Worm (Caenorhabditis elegans) whole organism, young adult: ENCODE measurements around the gene gpa-4.

Source experiments
- C17E4.6 ChIP-seq: fragments of 200-800 bp; sonication (Bioruptor generic); IDR thresholded peaks from 2 replicates; pipeline ENCODE4 v1.3.6; 2022; ENCODE audit warnings: missing genetic modification reagents, missing genetic modification characterization, missing compliant biosample characterization
- D2030.7 ChIP-seq: fragments of 200-800 bp; sonication (Bioruptor generic); IDR thresholded peaks from 2 replicates; pipeline ENCODE4 v1.3.6; 2022; ENCODE audit warnings: missing genetic modification reagents, missing genetic modification characterization, missing compliant biosample characterization
- F23B12.7 ChIP-seq: sonication (generic microtip); optimal IDR thresholded peaks from 2 replicates; lab custom pipeline; 2017; ENCODE audit warnings: missing genetic modification characterization, mild to moderate bottlenecking, missing compliant biosample characterization, antibody characterized with exemption, moderate library complexity; ENCODE audit not compliant: insufficient read depth
- F33H1.4 ChIP-seq: fragments of 200-800 bp; sonication (Bioruptor generic); IDR thresholded peaks from 2 replicates; pipeline ENCODE4 v1.3.6; 2022; ENCODE audit warnings: missing genetic modification reagents, missing genetic modification characterization, missing compliant biosample characterization
- F49E8.2 ChIP-seq: sonication (generic microtip); optimal IDR thresholded peaks from 3 replicates; lab custom pipeline; 2017; ENCODE audit warnings: missing genetic modification characterization, mild to moderate bottlenecking, missing compliant biosample characterization, antibody characterized with exemption, moderate library complexity; ENCODE audit not compliant: insufficient read depth
- F57A8.1 ChIP-seq: fragments of 200-800 bp; sonication (Bioruptor generic); optimal IDR thresholded peaks from 2 replicates; lab custom pipeline; 2018; ENCODE audit warnings: mild to moderate bottlenecking, missing genetic modification characterization, moderate library complexity, missing compliant biosample characterization
- T07F8.4 ChIP-seq: sonication (generic microtip); optimal IDR thresholded peaks from 2 replicates; lab custom pipeline; 2016; ENCODE audit warnings: mild to moderate bottlenecking, missing genetic modification characterization, moderate library complexity, missing compliant biosample characterization
- Y53G8AR.9 ChIP-seq: fragments of 200-800 bp; sonication (Bioruptor generic); conservative IDR thresholded peaks from 2 replicates; pipeline ENCODE4 v1.3.6; 2022; ENCODE audit warnings: missing genetic modification reagents, missing genetic modification characterization, missing compliant biosample characterization
- Y95B8A.8 ChIP-seq: fragments of 200-800 bp; sonication (Bioruptor generic); IDR thresholded peaks from 2 replicates; pipeline ENCODE4 v1.3.6; 2022; ENCODE audit warnings: missing genetic modification reagents, missing genetic modification characterization, missing compliant biosample characterization
- aptf-3 ChIP-seq: fragments of 200-800 bp; sonication (Bioruptor generic); IDR thresholded peaks from 2 replicates; pipeline ENCODE4 v1.3.6; 2022; ENCODE audit warnings: missing genetic modification characterization, missing compliant biosample characterization
- athp-1 ChIP-seq: sonication (generic microtip); optimal IDR thresholded peaks from 2 replicates; lab custom pipeline; 2017; ENCODE audit warnings: mild to moderate bottlenecking, missing genetic modification characterization, missing compliant biosample characterization
- attf-5 ChIP-seq: fragments of 200-800 bp; sonication (Bioruptor generic); optimal IDR thresholded peaks from 2 replicates; lab custom pipeline; 2018; ENCODE audit warnings: mild to moderate bottlenecking, missing genetic modification characterization, missing compliant biosample characterization
- bed-1 ChIP-seq: fragments of 200-800 bp; sonication (Bioruptor generic); IDR thresholded peaks from 2 replicates; pipeline ENCODE4 v1.3.6; 2022; ENCODE audit warnings: missing genetic modification reagents, missing genetic modification characterization, missing compliant biosample characterization
- bed-2 ChIP-seq: fragments of 200-800 bp; sonication (Bioruptor generic); IDR thresholded peaks from 2 replicates; pipeline ENCODE4 v1.3.6; 2022; ENCODE audit warnings: missing genetic modification reagents, missing genetic modification characterization, missing compliant biosample characterization
- ccch-3 ChIP-seq: fragments of 200-800 bp; sonication (Bioruptor generic); optimal IDR thresholded peaks from 2 replicates; lab custom pipeline; 2018; ENCODE audit warnings: mild to moderate bottlenecking, missing genetic modification characterization, missing compliant biosample characterization
- cebp-1 ChIP-seq, 2 experiments: fragments of 200-800 bp in 1 of 2; sonication (Bioruptor generic) in 1 of 2; sonication (generic microtip) in 1 of 2; IDR thresholded peaks in 1 of 2; optimal IDR thresholded peaks in 1 of 2; 2 replicates each; pipeline versions ENCODE4 v1.3.6 to Lab custom; 2017 to 2022; ENCODE audit warnings: missing compliant biosample characterization in 2 of 2, missing genetic modification characterization in 2 of 2, mild to moderate bottlenecking in 1 of 2, missing genetic modification reagents in 1 of 2, moderate library complexity in 1 of 2
- ceh-100 ChIP-seq: fragments of 200-800 bp; sonication (Bioruptor generic); IDR thresholded peaks from 2 replicates; pipeline ENCODE4 v1.3.6; 2022; ENCODE audit warnings: missing genetic modification reagents, missing genetic modification characterization, missing compliant biosample characterization
- ceh-27 ChIP-seq: fragments of 200-800 bp; sonication (Bioruptor generic); optimal IDR thresholded peaks from 2 replicates; lab custom pipeline; 2018; ENCODE audit warnings: mild to moderate bottlenecking, missing genetic modification characterization, moderate library complexity, missing compliant biosample characterization
- ceh-58 ChIP-seq: fragments of 200-800 bp; sonication (Bioruptor generic); IDR thresholded peaks from 2 replicates; pipeline ENCODE4 v1.3.6; 2022; ENCODE audit warnings: missing genetic modification characterization, missing compliant biosample characterization
- dox-1 ChIP-seq: fragments of 200-800 bp; sonication (Bioruptor generic); IDR thresholded peaks from 2 replicates; pipeline ENCODE4 v1.3.6; 2022; ENCODE audit warnings: missing genetic modification reagents, missing genetic modification characterization, missing compliant biosample characterization
- dpff-1 ChIP-seq: sonication (generic microtip); optimal IDR thresholded peaks from 2 replicates; lab custom pipeline; 2017; ENCODE audit warnings: mild to moderate bottlenecking, missing genetic modification characterization, missing compliant biosample characterization
- efl-1 ChIP-seq: fragments of 150-350 bp; optimal IDR thresholded peaks from 2 replicates; lab custom pipeline; 2014; ENCODE audit warnings: missing biosample characterization, missing genetic modification reagents, missing genetic modification characterization
- him-1 ChIP-seq: sonication (generic microtip); optimal IDR thresholded peaks from 2 replicates; lab custom pipeline; 2016; ENCODE audit warnings: missing genotype, missing genetic modification reagents, missing genetic modification characterization, missing compliant biosample characterization
- hlh-26 ChIP-seq: fragments of 200-800 bp; sonication (Bioruptor generic); conservative IDR thresholded peaks from 2 replicates; pipeline ENCODE4 v1.3.6; 2022; ENCODE audit warnings: missing genetic modification reagents, missing genetic modification characterization, missing compliant biosample characterization
- let-607 ChIP-seq, 2 experiments: fragments of 200-800 bp in 1 of 2; sonication (Bioruptor generic) in 1 of 2; sonication (generic microtip) in 1 of 2; optimal IDR thresholded peaks; 2 replicates each; lab custom pipeline; 2016 to 2018; ENCODE audit warnings: mild to moderate bottlenecking in 2 of 2, missing compliant biosample characterization in 2 of 2, missing genetic modification characterization in 2 of 2, moderate library complexity in 2 of 2, missing genotype in 1 of 2
- lin-35 ChIP-seq, 3 experiments: fragments of 150-350 bp in 2 of 3; sonication (generic microtip) in 1 of 3; optimal IDR thresholded peaks; 2 replicates each; lab custom pipeline; 2014 to 2018; ENCODE audit warnings: missing biosample characterization in 3 of 3, missing genetic modification characterization in 3 of 3, missing genetic modification reagents in 3 of 3
- lin-40 ChIP-seq: sonication (generic microtip); optimal IDR thresholded peaks from 2 replicates; lab custom pipeline; 2016; ENCODE audit warnings: missing genetic modification characterization, mild to moderate bottlenecking, missing compliant biosample characterization, missing genotype, missing genetic modification reagents
- lin-54 ChIP-seq: fragments of 200-800 bp; sonication (Bioruptor generic); optimal IDR thresholded peaks from 2 replicates; lab custom pipeline; 2018; ENCODE audit warnings: mild to moderate bottlenecking, missing genetic modification characterization, missing compliant biosample characterization
- lsl-1 ChIP-seq: fragments of 200-800 bp; sonication (Bioruptor generic); optimal IDR thresholded peaks from 2 replicates; lab custom pipeline; 2018; ENCODE audit warnings: mild to moderate bottlenecking, missing genetic modification characterization, moderate library complexity, missing compliant biosample characterization
- madf-10 ChIP-seq: sonication (generic microtip); optimal IDR thresholded peaks from 2 replicates; lab custom pipeline; 2016; ENCODE audit warnings: mild to moderate bottlenecking, missing genetic modification characterization, missing compliant biosample characterization
- madf-6 ChIP-seq: fragments of 200-800 bp; sonication (Bioruptor generic); IDR thresholded peaks from 2 replicates; pipeline ENCODE4 v1.3.6; 2022; ENCODE audit warnings: missing genetic modification reagents, missing genetic modification characterization, missing compliant biosample characterization
- madf-8 ChIP-seq: fragments of 200-800 bp; sonication (Bioruptor generic); conservative IDR thresholded peaks from 2 replicates; pipeline ENCODE4 v1.3.6; 2022; ENCODE audit warnings: missing genetic modification reagents, missing genetic modification characterization, missing compliant biosample characterization
- mcd-1 ChIP-seq: fragments of 200-800 bp; sonication (Bioruptor generic); IDR thresholded peaks from 2 replicates; pipeline ENCODE4 v1.3.6; 2022; ENCODE audit warnings: missing genetic modification reagents, missing genetic modification characterization, missing compliant biosample characterization
- nfyb-1 ChIP-seq: fragments of 200-800 bp; sonication (Bioruptor generic); IDR thresholded peaks from 2 replicates; pipeline ENCODE4 v1.3.6; 2022; ENCODE audit warnings: missing genetic modification reagents, missing genetic modification characterization, missing compliant biosample characterization
- nhr-90 ChIP-seq: sonication (generic microtip); optimal IDR thresholded peaks from 2 replicates; lab custom pipeline; 2016; ENCODE audit warnings: missing genotype, mild to moderate bottlenecking, missing genetic modification characterization, missing compliant biosample characterization
- rec-8 ChIP-seq, 2 experiments: sonication (generic microtip); optimal IDR thresholded peaks; 2 replicates each; lab custom pipeline; 2016; ENCODE audit warnings: mild to moderate bottlenecking in 2 of 2, missing genetic modification characterization in 2 of 2, missing genetic modification reagents in 2 of 2, missing genotype in 2 of 2, missing biosample characterization in 1 of 2, missing compliant biosample characterization in 1 of 2, moderate library complexity in 1 of 2
- sea-2 ChIP-seq: fragments of 200-800 bp; sonication (Bioruptor generic); IDR thresholded peaks from 2 replicates; pipeline ENCODE4 v1.3.6; 2022; ENCODE audit warnings: missing genetic modification characterization, missing compliant biosample characterization
- snpc-1.3 ChIP-seq: sonication (generic microtip); optimal IDR thresholded peaks from 2 replicates; lab custom pipeline; 2017; ENCODE audit warnings: missing genetic modification characterization, mild to moderate bottlenecking, missing compliant biosample characterization, antibody characterized with exemption, moderate library complexity, missing genotype, missing genetic modification reagents; ENCODE audit not compliant: insufficient read depth
- snpc-3.4 ChIP-seq: sonication (generic microtip); optimal IDR thresholded peaks from 2 replicates; lab custom pipeline; 2017; ENCODE audit warnings: missing genetic modification characterization, mild to moderate bottlenecking, missing compliant biosample characterization, antibody characterized with exemption, moderate library complexity, missing genotype, missing genetic modification reagents
- snpc-4 ChIP-seq, 5 experiments: fragments of 150-350 bp in 1 of 5; sonication (generic microtip) in 4 of 5; optimal IDR thresholded peaks; 2 replicates each; lab custom pipeline; 2014 to 2018; ENCODE audit warnings: missing genetic modification characterization in 5 of 5, missing biosample characterization in 3 of 5, antibody characterized with exemption in 2 of 5, mild to moderate bottlenecking in 2 of 5, missing compliant biosample characterization in 2 of 5, missing genotype in 2 of 5, moderate library complexity in 2 of 5, missing genetic modification reagents in 1 of 5
- somi-1 ChIP-seq: fragments of 200-800 bp; sonication (Bioruptor generic); optimal IDR thresholded peaks from 2 replicates; lab custom pipeline; 2018; ENCODE audit warnings: mild to moderate bottlenecking, missing genetic modification characterization, missing compliant biosample characterization
- tbp1 ChIP-seq: fragments of 200-800 bp; sonication (Bioruptor generic); optimal IDR thresholded peaks from 2 replicates; lab custom pipeline; 2018; ENCODE audit warnings: mild to moderate bottlenecking, missing genetic modification characterization, missing compliant biosample characterization
- tbx-9 ChIP-seq: sonication (generic microtip); optimal IDR thresholded peaks from 2 replicates; lab custom pipeline; 2016; ENCODE audit warnings: borderline replicate concordance, missing genetic modification characterization, inconsistent platforms, missing compliant biosample characterization
- unc-62 ChIP-seq: fragments of 150-350 bp; optimal IDR thresholded peaks from 2 replicates; lab custom pipeline; 2014; ENCODE audit warnings: missing biosample characterization, missing genetic modification reagents, missing genetic modification characterization
- ztf-25 ChIP-seq: fragments of 200-800 bp; sonication (Bioruptor generic); IDR thresholded peaks from 2 replicates; pipeline ENCODE4 v1.3.6; 2022; ENCODE audit warnings: missing genetic modification reagents, missing genetic modification characterization, missing compliant biosample characterization

gpa-4 gene

DNA sequence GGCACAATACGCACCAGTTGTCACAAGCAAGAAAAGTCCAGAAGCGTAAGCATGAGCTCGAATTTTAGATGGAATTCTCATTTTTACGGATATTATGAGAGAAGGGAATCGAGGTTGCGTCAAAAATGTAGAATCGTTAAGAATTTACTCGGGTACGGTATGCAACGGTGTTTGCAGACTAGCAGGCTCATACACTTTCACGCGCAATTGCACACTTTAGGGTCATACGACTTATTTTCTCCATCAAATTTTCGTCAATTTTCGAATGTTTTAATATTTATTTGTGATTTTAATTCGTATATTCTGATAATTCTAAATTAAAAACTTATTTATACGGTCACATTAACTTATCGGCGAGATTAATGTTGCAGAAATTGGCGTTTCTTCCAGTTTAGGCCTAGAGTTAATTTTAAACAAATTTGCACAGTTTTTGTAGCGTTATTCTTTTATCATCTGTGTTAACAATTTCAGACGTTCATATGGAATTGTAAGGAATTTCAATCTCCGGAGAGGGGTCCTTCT, 8.0 kb upstream of the gpa-4 start, which contains the start of the genes T07A9.15 and nog-1:
Gene T07A9.15, minus strand, starts transcription at position 138 of the 522 bp plus-strand sequence.
Gene nog-1, plus strand, starts transcription at position 472 of the 522 bp plus-strand sequence.
- TF ChIP-seq ceh-27 (peak; percentile 53), dox-1 (GFP tag; lab: Robert Waterston, UW) (no peak), ccch-3 (GFP tag; lab: Kevin White, UChicago) (no peak), F49E8.2 (tag; lab: Kevin White, UChicago) (peak; percentile 63), sea-2 (GFP tag; lab: Robert Waterston, UW) (no peak), snpc-4 (GFP tag; optimal IDR thresholded peaks at IDR 0.05; lab: Kevin White, UChicago) (no peak), snpc-4 (tag; optimal IDR thresholded peaks at IDR 0.05; lab: Kevin White, UChicago) (peak in 3 of 4 experiments; percentile 21 to 49 (median 26)), snpc-1.3 (peak; percentile 47), lin-35 (GFP tag; optimal IDR thresholded peaks at IDR 0.05; lab: Kevin White, UChicago) (peak in 1 of 3 experiments; percentile 6), tbp1 (GFP tag; lab: Kevin White, UChicago) (peak; percentile 20), Y95B8A.8 (GFP tag; lab: Robert Waterston, UW) (no peak), lin-40 (tag; lab: Kevin White, UChicago) (peak; percentile 45), bed-1 (GFP tag; lab: Robert Waterston, UW) (no peak), Y53G8AR.9 (GFP tag; lab: Robert Waterston, UW) (0 out of 2 replicates have a peak, but pooled peaks have one; percentile 10), somi-1 (GFP tag; lab: Kevin White, UChicago) (no peak), efl-1 (GFP tag; lab: Kevin White, UChicago) (peak; percentile 24), lin-54 (peak; percentile 49), F23B12.7 (tag; lab: Kevin White, UChicago) (peak; percentile 46), snpc-3.4 (tag; lab: Kevin White, UChicago) (peak; percentile 66), aptf-3 (GFP tag; lab: Robert Waterston, UW) (no peak), cebp-1 (GFP tag; IDR thresholded peaks at IDR 0.05; lab: Robert Waterston, UW) (no peak), cebp-1 (tag; optimal IDR thresholded peaks at IDR 0.05; lab: Kevin White, UChicago) (peak; percentile 43), madf-6 (GFP tag; lab: Robert Waterston, UW) (0 out of 2 replicates have a peak, but pooled peaks have one; percentile 33), F33H1.4 (peak; percentile 53), him-1 (tag; lab: Kevin White, UChicago) (no peak), mcd-1 (GFP tag; lab: Robert Waterston, UW) (peak; percentile 36; the same call in 1 of the 2 replicates), let-607 (tag; optimal IDR thresholded peaks at IDR 0.05; lab: Kevin White, UChicago) (no peak), hlh-26 (GFP tag; lab: Robert Waterston, UW) (no peak), ceh-58 (no peak), ceh-100 (GFP tag; lab: Robert Waterston, UW) (0 out of 2 replicates have a peak, but pooled peaks have one; percentile 38), rec-8 (tag; optimal IDR thresholded peaks at IDR 0.05; lab: Kevin White, UChicago) (no peak), C17E4.6 (no peak), F57A8.1 (GFP tag; lab: Kevin White, UChicago) (no peak), lsl-1 (GFP tag; lab: Kevin White, UChicago) (peak; percentile 84), D2030.7 (peak; percentile 43), T07F8.4 (tag; lab: Kevin White, UChicago) (no peak)

- TF ChIP-seq attf-5 (GFP tag; lab: Kevin White, UChicago), result no peak
- no peak for TF ChIP-seq madf-10
- TF ChIP-seq unc-62, result no peak
- no peak for TF ChIP-seq nhr-90 (tag; lab: Kevin White, UChicago)
- TF ChIP-seq mcd-1 (GFP tag; lab: Robert Waterston, UW), result no peak; the same call in 1 of the 2 replicates
- TF ChIP-seq bed-2 (GFP tag; lab: Robert Waterston, UW), result no peak
- no peak for TF ChIP-seq T07F8.4 (tag; lab: Kevin White, UChicago)
- peak; percentile 3 for TF ChIP-seq tbx-9 (tag; lab: Kevin White, UChicago)
- 0 out of 2 replicates have a peak, but pooled peaks have one; percentile 43 for TF ChIP-seq nfyb-1 (GFP tag; lab: Robert Waterston, UW)
- TF ChIP-seq snpc-3.4 (tag; lab: Kevin White, UChicago), result peak; percentile 57
- no peak for TF ChIP-seq athp-1
- no peak for TF ChIP-seq ztf-25 (GFP tag; lab: Robert Waterston, UW)
- no peak for TF ChIP-seq madf-8 (GFP tag; lab: Robert Waterston, UW)
- peak; percentile 31 for TF ChIP-seq dpff-1 (tag; lab: Kevin White, UChicago)
Observed at ce11 chrIV:396373-396772, 5.1 kb upstream of the gpa-4 start, which contains the start of gene rrp-8. Gene rrp-8, plus strand, starts transcription at chrIV:396545.
